Fruit fly (Drosophila melanogaster): Measurements from ENCODE around the gene CG45075.

CG45075 gene

DNA sequence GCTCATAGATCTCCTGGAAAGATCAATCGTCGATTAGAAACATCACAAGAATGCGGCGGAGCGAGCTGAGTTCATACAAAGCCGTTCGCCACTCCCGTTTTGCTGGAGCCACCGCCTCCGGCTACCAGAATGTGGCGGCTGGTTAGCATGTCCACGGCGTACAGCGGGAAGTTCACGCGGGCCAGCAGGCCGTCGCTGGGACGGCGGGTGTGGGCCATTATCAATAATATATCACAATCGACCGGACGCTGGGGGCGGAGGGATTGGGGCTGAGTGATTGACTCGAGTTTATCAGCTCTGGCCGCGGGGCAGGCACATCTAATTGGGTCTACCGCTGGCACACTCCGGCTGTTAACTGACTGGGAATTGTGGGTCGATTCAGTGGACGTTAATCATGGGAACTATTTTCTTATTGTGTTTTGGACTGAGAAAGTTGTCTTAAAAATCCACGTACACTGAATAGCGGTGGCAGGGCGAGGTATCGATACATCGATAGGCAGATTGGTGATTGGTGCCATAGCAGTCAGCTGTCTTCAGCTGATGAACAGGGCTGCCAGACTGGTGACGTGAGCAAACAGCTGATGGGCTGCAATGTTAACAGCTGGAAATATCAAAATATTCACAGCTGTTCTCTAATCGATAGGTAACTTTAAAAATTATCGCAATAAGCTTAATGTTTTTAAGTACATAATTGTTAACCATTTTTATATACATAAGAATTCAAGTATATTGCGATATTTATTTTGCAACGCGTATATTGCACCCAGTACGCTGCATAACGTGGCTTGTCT is 7.5 kb downstream of the CG45075 start, which contains the start of gene CG9175 (continued):
- TF ChIP-seq tll (GFP tag; optimal IDR thresholded peaks at IDR 0.05) (peak in 1 of 2 experiments; percentile 78), CG11695 (GFP tag; IDR thresholded peaks at IDR 0.05) (0 out of 3 replicates have a peak, but pooled peaks have one; percentile 37), slp2 (GFP tag; optimal IDR thresholded peaks at IDR 0.05) (no peak), HmgD (GFP tag; optimal IDR thresholded peaks at IDR 0.05) (peak; percentile 73), cas (GFP tag; IDR thresholded peaks at IDR 0.05) (peak; percentile 58; the same call in 1 of the 2 replicates), HmgZ (tag; optimal IDR thresholded peaks at IDR 0.05) (peak; percentile 91), chif (GFP tag; optimal IDR thresholded peaks at IDR 0.05) (peak in 1 of 2 experiments; percentile 49), ash1 (GFP tag; optimal IDR thresholded peaks at IDR 0.05) (peak; percentile 28), chinmo (GFP tag; IDR thresholded peaks at IDR 0.05; ENCODE audit: partially characterized antibody) (peak; percentile 99), CG8388 (GFP tag; optimal IDR thresholded peaks at IDR 0.05) (peak; percentile 40), pho (GFP tag; optimal IDR thresholded peaks at IDR 0.05) (peak; percentile 69), CG14710 (tag; optimal IDR thresholded peaks at IDR 0.05) (peak; percentile 76), onecut (GFP tag; IDR thresholded peaks at IDR 0.05) (peak; percentile 64; the same call in 1 of the 2 replicates), dmrt11E (tag; optimal IDR thresholded peaks at IDR 0.05) (peak; percentile 19), lilli (GFP tag; optimal IDR thresholded peaks at IDR 0.05) (peak; percentile 41), H2.0 (GFP tag; IDR thresholded peaks at IDR 0.05) (no peak), ems (GFP tag; optimal IDR thresholded peaks at IDR 0.05) (no peak), ftz-f1 (GFP tag; optimal IDR thresholded peaks at IDR 0.05) (peak; percentile 5), CG32532 (GFP tag; IDR thresholded peaks at IDR 0.05) (peak; percentile 58; the same call in 1 of the 2 replicates), knrl (GFP tag; IDR thresholded peaks at IDR 0.05; ENCODE audit: partially characterized antibody) (peak; percentile 94)

DNA sequence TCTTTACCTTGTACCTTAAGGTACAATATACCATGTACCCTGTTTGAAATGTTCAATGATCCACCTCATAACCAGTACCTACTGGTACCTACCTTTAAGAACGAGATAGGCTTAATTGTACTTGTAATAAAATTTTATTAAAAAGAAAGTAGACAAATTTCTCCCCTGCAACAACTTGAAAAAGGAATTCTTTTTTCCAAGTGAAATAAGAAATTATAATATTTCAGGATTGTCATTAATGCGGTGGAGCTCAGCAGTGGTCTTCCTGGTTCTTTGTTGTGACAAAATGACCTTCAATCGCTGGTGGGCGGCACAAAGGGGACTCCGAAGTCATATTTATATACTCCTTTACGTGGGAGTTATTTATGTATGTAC is 8.0 kb downstream of the CG45075 start:
- TF ChIP-seq slou (GFP tag; optimal IDR thresholded peaks at IDR 0.05) (no peak), Dfd (GFP tag; optimal IDR thresholded peaks at IDR 0.05) (no peak), CG10321 (GFP tag; IDR thresholded peaks at IDR 0.05) (no peak), row (GFP tag; IDR thresholded peaks at IDR 0.05) (peak; percentile 4; the same call in 1 of the 3 replicates), CG2199 (GFP tag; IDR thresholded peaks at IDR 0.05) (no peak), CG2116 (GFP tag; optimal IDR thresholded peaks at IDR 0.05) (no peak), sens (GFP tag) (peak; percentile 49), Ets65A (GFP tag) (peak; percentile 10)

- TF ChIP-seq CG3726 (GFP tag; IDR thresholded peaks at IDR 0.05) (no peak), bcd (GFP tag; optimal IDR thresholded peaks at IDR 0.05) (no peak), cas (GFP tag; IDR thresholded peaks at IDR 0.05) (no peak), tna (GFP tag; IDR thresholded peaks at IDR 0.05; ENCODE audit: partially characterized antibody) (no peak), CG7839 (tag; optimal IDR thresholded peaks at IDR 0.05) (no peak), fd96Cb (tag; optimal IDR thresholded peaks at IDR 0.05) (no peak), hb (GFP tag; IDR thresholded peaks at IDR 0.05; ENCODE audit: partially characterized antibody) (no peak), CG16813 (GFP tag; IDR thresholded peaks at IDR 0.05; ENCODE audit: partially characterized antibody) (no peak), bsh (GFP tag; optimal IDR thresholded peaks at IDR 0.05) (peak in 1 of 2 experiments; percentile 58), CG2889 (GFP tag; IDR thresholded peaks at IDR 0.05) (no peak), CG13287 (GFP tag; IDR thresholded peaks at IDR 0.05; ENCODE audit: partially characterized antibody) (0 out of 2 replicates have a peak, but pooled peaks have one; percentile 16), maf-S (GFP tag; optimal IDR thresholded peaks at IDR 0.05) (no peak), Blimp-1 (GFP tag; optimal IDR thresholded peaks at IDR 0.05) (peak; percentile 40), CG1603 (tag; optimal IDR thresholded peaks at IDR 0.05) (no peak), eyg (GFP tag; optimal IDR thresholded peaks at IDR 0.05) (no peak), nom (GFP tag; optimal IDR thresholded peaks at IDR 0.05) (peak; percentile 80), CG3847 (GFP tag; IDR thresholded peaks at IDR 0.05) (no peak), Hmx (GFP tag; optimal IDR thresholded peaks at IDR 0.05) (no peak), CG31441 (GFP tag; IDR thresholded peaks at IDR 0.05) (no peak), Dip3 (GFP tag; optimal IDR thresholded peaks at IDR 0.05) (no peak)
Observed at dm6 chr2L:6100202-6100689, 9.0 kb downstream of the CG45075 start, which contains the start of gene stai. stai (plus strand) TSS chr2L:6100377.

All from whole organism, embryonic.